Fruit fly (Drosophila melanogaster) whole organism, embryonic: ENCODE data around the gene CG10602.

Experiments
- CG10654 ChIP-seq: fragments of 200-800 bp; sonication (Bioruptor generic); optimal IDR thresholded peaks from 2 replicates; lab custom pipeline; 2016; ENCODE audit warnings: missing biosample characterization, missing genetic modification characterization
- CG11398 ChIP-seq: fragments of 200-800 bp; sonication (Bioruptor generic); optimal IDR thresholded peaks from 2 replicates; lab custom pipeline; 2016; ENCODE audit warnings: missing biosample characterization, missing genetic modification characterization
- CG11695 ChIP-seq: fragments of 200-800 bp; sonication (Bioruptor generic); IDR thresholded peaks from 3 replicates; pipeline ENCODE4 v1.3.6; 2022; ENCODE audit warnings: missing biosample characterization, missing genetic modification characterization
- CG14860 ChIP-seq: fragments of 200-800 bp; sonication (Bioruptor generic); IDR thresholded peaks from 3 replicates; pipeline ENCODE4 v1.3.6; 2022; ENCODE audit warnings: missing biosample characterization, missing genetic modification characterization; ENCODE audit not compliant: partially characterized antibody
- CG17385 ChIP-seq: fragments of 200-800 bp; sonication (Bioruptor generic); optimal IDR thresholded peaks from 3 replicates; lab custom pipeline; 2018; ENCODE audit warnings: missing biosample characterization, mild to moderate bottlenecking, missing genetic modification characterization
- CG17568 ChIP-seq: fragments of 200-800 bp; sonication (Bioruptor generic); optimal IDR thresholded peaks from 2 replicates; lab custom pipeline; 2018; ENCODE audit warnings: missing biosample characterization, mild to moderate bottlenecking, missing genetic modification characterization, moderate library complexity
- CG18262 ChIP-seq: fragments of 200-800 bp; optimal IDR thresholded peaks from 3 replicates; lab custom pipeline; 2019; ENCODE audit warnings: missing biosample characterization, mild to moderate bottlenecking, missing genetic modification characterization, moderate library complexity
- CG18476 ChIP-seq: fragments of 200-800 bp; sonication (Bioruptor generic); optimal IDR thresholded peaks from 2 replicates; lab custom pipeline; 2016; ENCODE audit warnings: missing biosample characterization, mild to moderate bottlenecking, missing genetic modification characterization
- CG18619 ChIP-seq: fragments of 200-800 bp; sonication (Bioruptor generic); optimal IDR thresholded peaks from 3 replicates; lab custom pipeline; 2017; ENCODE audit warnings: missing biosample characterization, mild to moderate bottlenecking, missing genetic modification characterization
- CG2889 ChIP-seq: fragments of 200-800 bp; sonication (Bioruptor generic); IDR thresholded peaks from 3 replicates; pipeline ENCODE4 v1.3.6; 2022; ENCODE audit warnings: missing biosample characterization, missing genetic modification characterization
- CG30431 ChIP-seq: fragments of 200-800 bp; sonication (Bioruptor generic); optimal IDR thresholded peaks from 2 replicates; lab custom pipeline; 2017; ENCODE audit warnings: missing biosample characterization, missing genetic modification characterization
- CG5180 ChIP-seq: fragments of 200-800 bp; sonication (Bioruptor generic); optimal IDR thresholded peaks from 3 replicates; lab custom pipeline; 2017; ENCODE audit warnings: missing biosample characterization, missing genetic modification characterization, mild to moderate bottlenecking, moderate library complexity, missing genetic modification reagents
- Dip3 ChIP-seq: fragments of 200-800 bp; sonication (Bioruptor generic); optimal IDR thresholded peaks from 3 replicates; lab custom pipeline; 2016; ENCODE audit warnings: missing biosample characterization, missing genetic modification characterization
- E2f1 ChIP-seq: fragments of 200-800 bp; sonication (Bioruptor generic); IDR thresholded peaks from 2 replicates; pipeline ENCODE4 v1.3.6; 2022; ENCODE audit warnings: missing biosample characterization, missing genetic modification characterization
- HLH4C ChIP-seq: fragments of 200-800 bp; sonication (Bioruptor generic); IDR thresholded peaks from 3 replicates; pipeline ENCODE4 v1.3.6; 2022; ENCODE audit warnings: missing biosample characterization, missing genetic modification characterization; ENCODE audit not compliant: partially characterized antibody
- Hand ChIP-seq: fragments of 200-800 bp; sonication (Bioruptor generic); optimal IDR thresholded peaks from 2 replicates; lab custom pipeline; 2017; ENCODE audit warnings: mild to moderate bottlenecking, missing biosample characterization, missing genetic modification reagents, missing genetic modification characterization
- Jarid2 ChIP-seq: fragments of 200-800 bp; sonication (Bioruptor generic); optimal IDR thresholded peaks from 3 replicates; lab custom pipeline; 2017; ENCODE audit warnings: mild to moderate bottlenecking, missing biosample characterization, missing genetic modification reagents, missing genetic modification characterization
- NFAT ChIP-seq: fragments of 200-800 bp; sonication (Bioruptor generic); IDR thresholded peaks from 2 replicates; pipeline ENCODE4 v1.3.6; 2022; ENCODE audit warnings: missing biosample characterization, missing genetic modification characterization
- Neu2 ChIP-seq: fragments of 200-800 bp; sonication (Bioruptor generic); optimal IDR thresholded peaks from 3 replicates; lab custom pipeline; 2016; ENCODE audit warnings: missing biosample characterization, missing genetic modification characterization, borderline replicate concordance
- Optix ChIP-seq: fragments of 200-800 bp; sonication (Bioruptor generic); IDR thresholded peaks from 3 replicates; pipeline ENCODE4 v1.3.6; 2022; ENCODE audit warnings: missing biosample characterization, missing genetic modification characterization
- Pdp1 ChIP-seq, 2 experiments: fragments of 200-800 bp; sonication (Bioruptor generic); optimal IDR thresholded peaks; 3 replicates each; lab custom pipeline; 2016; ENCODE audit warnings: missing biosample characterization in 2 of 2, missing genetic modification characterization in 2 of 2, mild to moderate bottlenecking in 1 of 2, moderate library complexity in 1 of 2
- Six4 ChIP-seq: fragments of 200-800 bp; sonication (Bioruptor generic); optimal IDR thresholded peaks from 2 replicates; lab custom pipeline; 2016; ENCODE audit warnings: missing biosample characterization, missing genetic modification characterization
- Sox102F ChIP-seq: fragments of 200-800 bp; sonication (Bioruptor generic); optimal IDR thresholded peaks from 2 replicates; lab custom pipeline; 2018; ENCODE audit warnings: missing biosample characterization, mild to moderate bottlenecking, missing genetic modification characterization, moderate library complexity
- Stat92E ChIP-seq, 3 experiments: fragments of >200 bp in 2 of 3; fragments of 200-800 bp in 1 of 3; sonication (Bioruptor generic) in 1 of 3; optimal IDR thresholded peaks; 2 replicates each; lab custom pipeline; 2017 to 2019; ENCODE audit warnings: missing biosample characterization in 3 of 3, missing genetic modification characterization in 3 of 3, mild to moderate bottlenecking in 1 of 3, moderate library complexity in 1 of 3
- az2 ChIP-seq: fragments of 200-800 bp; sonication (Bioruptor generic); optimal IDR thresholded peaks from 3 replicates; lab custom pipeline; 2016; ENCODE audit warnings: missing biosample characterization, missing genetic modification characterization
- bab2 ChIP-seq: fragments of 200-800 bp; sonication (Bioruptor generic); optimal IDR thresholded peaks from 2 replicates; lab custom pipeline; 2016; ENCODE audit warnings: missing biosample characterization, missing genetic modification characterization
- caup ChIP-seq: fragments of 200-800 bp; sonication (Bioruptor generic); optimal IDR thresholded peaks from 3 replicates; lab custom pipeline; 2017; ENCODE audit warnings: missing biosample characterization, mild to moderate bottlenecking, missing genetic modification characterization, moderate library complexity; ENCODE audit not compliant: severe bottlenecking
- chif ChIP-seq, 2 experiments: fragments of 200-800 bp; sonication (Bioruptor generic); optimal IDR thresholded peaks; 3 replicates each; lab custom pipeline; 2016; ENCODE audit warnings: missing biosample characterization in 2 of 2, missing genetic modification characterization in 2 of 2
- chn ChIP-seq: fragments of 200-800 bp; sonication (Bioruptor generic); optimal IDR thresholded peaks from 2 replicates; lab custom pipeline; 2016; ENCODE audit warnings: missing biosample characterization, missing genetic modification characterization
- ci ChIP-seq: fragments of 200-800 bp; sonication (Bioruptor generic); IDR thresholded peaks from 3 replicates; pipeline ENCODE4 v1.3.6; 2022; ENCODE audit warnings: missing biosample characterization, missing genetic modification characterization
- da ChIP-seq: fragments of 200-800 bp; sonication (Bioruptor generic); optimal IDR thresholded peaks from 2 replicates; lab custom pipeline; 2016; ENCODE audit warnings: missing biosample characterization, missing genetic modification characterization
- dan ChIP-seq: fragments of 200-800 bp; sonication (Bioruptor generic); IDR thresholded peaks from 2 replicates; pipeline ENCODE4 v1.3.6; 2022; ENCODE audit warnings: missing biosample characterization, missing genetic modification characterization
- eve ChIP-seq, 2 experiments: fragments of >200 bp; optimal IDR thresholded peaks; 2 replicates each; lab custom pipeline; 2017; ENCODE audit warnings: missing biosample characterization in 2 of 2, missing genetic modification characterization in 2 of 2
- gro ChIP-seq: fragments of 200-800 bp; sonication (Bioruptor generic); optimal IDR thresholded peaks from 2 replicates; lab custom pipeline; 2016; ENCODE audit warnings: missing biosample characterization, missing genetic modification characterization
- gsb ChIP-seq: fragments of 200-800 bp; sonication (Bioruptor generic); IDR thresholded peaks from 2 replicates; pipeline ENCODE4 v1.3.6; 2022; ENCODE audit warnings: missing biosample characterization, missing genetic modification characterization
- klu ChIP-seq: fragments of 200-800 bp; sonication (Bioruptor generic); IDR thresholded peaks from 2 replicates; pipeline ENCODE4 v1.3.6; 2022; ENCODE audit warnings: missing biosample characterization, missing genetic modification characterization
- nmo ChIP-seq: fragments of 200-800 bp; sonication (Bioruptor generic); optimal IDR thresholded peaks from 2 replicates; lab custom pipeline; 2018; ENCODE audit warnings: missing biosample characterization, mild to moderate bottlenecking, missing genetic modification characterization, moderate library complexity
- p53 ChIP-seq: fragments of 200-800 bp; sonication (Bioruptor generic); optimal IDR thresholded peaks from 2 replicates; lab custom pipeline; 2016; ENCODE audit warnings: missing biosample characterization, missing genetic modification characterization
- pb ChIP-seq: fragments of 200-800 bp; sonication (Bioruptor generic); optimal IDR thresholded peaks from 3 replicates; lab custom pipeline; 2016; ENCODE audit warnings: missing biosample characterization, missing genetic modification characterization
- psq ChIP-seq: fragments of 200-800 bp; sonication (Bioruptor generic); optimal IDR thresholded peaks from 2 replicates; lab custom pipeline; 2017; ENCODE audit warnings: missing biosample characterization, missing genetic modification characterization
- repo ChIP-seq: fragments of 200-800 bp; sonication (Bioruptor generic); optimal IDR thresholded peaks from 2 replicates; lab custom pipeline; 2016; ENCODE audit warnings: missing biosample characterization, missing genetic modification characterization
- sens ChIP-seq: fragments of 200-800 bp; sonication (Bioruptor generic); peaks from one replicate; lab custom pipeline; 2016; ENCODE audit warnings: missing biosample characterization, missing genetic modification characterization
- slbo ChIP-seq: fragments of 200-800 bp; sonication (Bioruptor generic); IDR thresholded peaks from 2 replicates; pipeline ENCODE4 v1.3.6; 2022; ENCODE audit warnings: missing biosample characterization, missing genetic modification characterization
- stc ChIP-seq: fragments of 200-800 bp; sonication (Bioruptor generic); IDR thresholded peaks from 2 replicates; pipeline ENCODE4 v1.3.6; 2022; ENCODE audit warnings: missing biosample characterization, missing genetic modification characterization
- stwl ChIP-seq: fragments of 200-800 bp; sonication (Bioruptor generic); optimal IDR thresholded peaks from 3 replicates; lab custom pipeline; 2018; ENCODE audit warnings: missing biosample characterization, mild to moderate bottlenecking, missing genetic modification characterization, moderate library complexity
- trem ChIP-seq: fragments of 200-800 bp; optimal IDR thresholded peaks from 3 replicates; lab custom pipeline; 2019; ENCODE audit warnings: missing biosample characterization, mild to moderate bottlenecking, missing genetic modification characterization, moderate library complexity
- twi ChIP-seq: fragments of 200-800 bp; optimal IDR thresholded peaks from 2 replicates; lab custom pipeline; 2019; ENCODE audit warnings: missing biosample characterization, mild to moderate bottlenecking, missing genetic modification characterization, moderate library complexity
- usp ChIP-seq: fragments of >200 bp; optimal IDR thresholded peaks from 2 replicates; lab custom pipeline; 2017; ENCODE audit warnings: missing biosample characterization, missing genetic modification characterization
- vfl ChIP-seq: fragments of 200-800 bp; sonication (Bioruptor generic); optimal IDR thresholded peaks from 2 replicates; lab custom pipeline; 2016; ENCODE audit warnings: missing biosample characterization, missing genetic modification characterization
- zen ChIP-seq: fragments of 200-800 bp; sonication (Bioruptor generic); optimal IDR thresholded peaks from 3 replicates; lab custom pipeline; 2018; ENCODE audit warnings: missing biosample characterization, mild to moderate bottlenecking, missing genetic modification characterization, moderate library complexity
- zfh1 ChIP-seq: fragments of 200-800 bp; sonication (Bioruptor generic); IDR thresholded peaks from 3 replicates; pipeline ENCODE4 v1.3.6; 2022; ENCODE audit warnings: missing biosample characterization, missing genetic modification characterization

Gene CG10602

DNA sequence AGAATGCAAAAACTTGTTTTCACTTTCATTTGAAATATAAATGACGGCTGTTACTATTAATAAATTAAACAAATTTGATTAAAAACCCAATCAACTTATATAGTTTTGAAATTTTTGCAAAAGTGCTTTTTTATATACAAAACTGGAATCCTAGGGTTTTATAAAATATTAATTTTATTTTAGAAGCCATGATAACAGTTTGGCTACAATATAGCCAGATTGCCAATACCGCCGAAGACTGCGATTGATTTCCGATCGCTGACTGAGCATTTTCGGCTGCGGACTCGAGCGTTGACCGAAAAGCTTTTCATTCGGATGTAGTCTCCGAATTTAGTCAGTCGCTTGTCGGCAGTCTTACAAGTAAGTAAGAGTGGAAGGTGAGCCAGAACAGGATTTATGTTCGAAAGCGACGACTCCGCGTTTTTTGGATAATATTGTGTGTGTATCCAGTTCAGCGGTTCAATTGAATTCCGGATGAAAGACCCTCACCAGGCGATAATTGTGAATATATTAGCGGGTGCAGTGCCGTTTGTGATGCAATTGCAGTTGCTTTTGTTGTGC lies 35.7 kb downstream of the CG10602 start, which contains the start of gene Ugt36D1 (continued):
- TF ChIP-seq twi (tag; lab: Kevin White, UChicago), result no peak
- TF ChIP-seq Pdp1 (GFP tag; optimal IDR thresholded peaks at IDR 0.05; lab: Kevin White, UChicago), result peak in 1 of 2 experiments; percentile 80
- TF ChIP-seq bab2 (GFP tag; lab: Kevin White, UChicago), result no peak
- no peak for TF ChIP-seq NFAT (GFP tag; lab: Robert Waterston, UW)
- TF ChIP-seq p53, result peak; percentile 2
- TF ChIP-seq CG18262 (tag; lab: Kevin White, UChicago), result no peak
- TF ChIP-seq CG11398 (GFP tag; lab: Kevin White, UChicago), result no peak
- TF ChIP-seq psq, result no peak
- TF ChIP-seq klu, result no peak
- TF ChIP-seq da, result no peak
- TF ChIP-seq trem (tag; lab: Kevin White, UChicago), result no peak
- TF ChIP-seq CG17385, result no peak
- no peak for TF ChIP-seq az2 (GFP tag; lab: Kevin White, UChicago)
- no peak for TF ChIP-seq Dip3 (GFP tag; lab: Kevin White, UChicago)
- TF ChIP-seq vfl (GFP tag; lab: Kevin White, UChicago), result no peak
- no peak for TF ChIP-seq Optix (GFP tag; lab: Robert Waterston, UW)
- TF ChIP-seq Hand (GFP tag; lab: Kevin White, UChicago), result no peak
- TF ChIP-seq pb (GFP tag; lab: Kevin White, UChicago), result no peak
- no peak for TF ChIP-seq chif (GFP tag; optimal IDR thresholded peaks at IDR 0.05; lab: Kevin White, UChicago)
- no peak for TF ChIP-seq CG11695 (GFP tag; lab: Robert Waterston, UW)
- no peak for TF ChIP-seq CG2889 (GFP tag; lab: Robert Waterston, UW)
- no peak for TF ChIP-seq gsb (GFP tag; lab: Robert Waterston, UW)
- no peak for TF ChIP-seq eve (GFP tag; optimal IDR thresholded peaks at IDR 0.05; lab: Kevin White, UChicago)
- peak; percentile 83 for TF ChIP-seq Jarid2 (GFP tag; lab: Kevin White, UChicago)
- no peak for TF ChIP-seq CG18476 (GFP tag; lab: Kevin White, UChicago)
- no peak for TF ChIP-seq usp (GFP tag; lab: Kevin White, UChicago)
- TF ChIP-seq Stat92E (GFP tag; optimal IDR thresholded peaks at IDR 0.05; lab: Kevin White, UChicago), result no peak
- no peak for TF ChIP-seq nmo (GFP tag; lab: Kevin White, UChicago)
- no peak for TF ChIP-seq chn
- no peak for TF ChIP-seq zfh1 (GFP tag; lab: Robert Waterston, UW)
- TF ChIP-seq stwl (tag; lab: Kevin White, UChicago), result no peak
- no peak for TF ChIP-seq CG17568
- no peak for TF ChIP-seq dan (GFP tag; lab: Robert Waterston, UW)
- TF ChIP-seq E2f1 (GFP tag; lab: Robert Waterston, UW), result peak; percentile 36; the same call in 1 of the 2 replicates
- no peak for TF ChIP-seq zen (tag; lab: Kevin White, UChicago)
- TF ChIP-seq ci (GFP tag; lab: Robert Waterston, UW), result peak; percentile 74; the same call in 2 of the 3 replicates
- no peak for TF ChIP-seq Neu2 (GFP tag; lab: Kevin White, UChicago)
- TF ChIP-seq gro (GFP tag; lab: Kevin White, UChicago), result no peak
- TF ChIP-seq sens (GFP tag; lab: Kevin White, UChicago), result no peak
- TF ChIP-seq slbo (GFP tag; lab: Robert Waterston, UW), result no peak
- no peak for TF ChIP-seq Sox102F (GFP tag; lab: Kevin White, UChicago)
- no peak for TF ChIP-seq repo (GFP tag; lab: Kevin White, UChicago)
- no peak for TF ChIP-seq CG30431 (GFP tag; lab: Kevin White, UChicago)
- no peak for TF ChIP-seq HLH4C (GFP tag; lab: Robert Waterston, UW)
- TF ChIP-seq CG18619 (GFP tag; lab: Kevin White, UChicago), result no peak
- peak; percentile 23; the same call in 1 of the 2 replicates for TF ChIP-seq stc
- TF ChIP-seq caup (GFP tag; lab: Kevin White, UChicago), result no peak
- TF ChIP-seq CG5180 (GFP tag; lab: Kevin White, UChicago), result no peak
- no peak for TF ChIP-seq CG10654 (GFP tag; lab: Kevin White, UChicago)
- TF ChIP-seq Six4 (GFP tag; lab: Kevin White, UChicago), result no peak
- no peak for TF ChIP-seq CG14860 (GFP tag; lab: Robert Waterston, UW)
